Fruit fly (Drosophila melanogaster) whole organism, embryonic: ENCODE measurements around the gene CG3091.

ENCODE experiments used
- Antp ChIP-seq: fragments of 200-800 bp; sonication (Bioruptor generic); optimal IDR thresholded peaks from 3 replicates; lab custom pipeline; 2016; ENCODE audit warnings: missing biosample characterization, missing genetic modification characterization
- Awh ChIP-seq: fragments of 200-800 bp; sonication (Bioruptor generic); IDR thresholded peaks from 2 replicates; pipeline ENCODE4, ENCODE4 v1.3.6; 2022; ENCODE audit warnings: missing biosample characterization, missing genetic modification characterization
- CG10267 ChIP-seq: fragments of 200-800 bp; sonication (Bioruptor generic); optimal IDR thresholded peaks from 2 replicates; lab custom pipeline; 2018; ENCODE audit warnings: missing biosample characterization, mild to moderate bottlenecking, missing genetic modification characterization, moderate library complexity
- CG10543 ChIP-seq: fragments of 200-800 bp; sonication (Bioruptor generic); optimal IDR thresholded peaks from 3 replicates; lab custom pipeline; 2017; ENCODE audit warnings: missing biosample characterization, mild to moderate bottlenecking, missing genetic modification characterization, moderate library complexity
- CG11085 ChIP-seq: fragments of 200-800 bp; sonication (Bioruptor generic); IDR thresholded peaks from 2 replicates; pipeline ENCODE4 v1.3.6; 2022; ENCODE audit warnings: missing biosample characterization, missing genetic modification characterization
- CG11398 ChIP-seq: fragments of 200-800 bp; sonication (Bioruptor generic); optimal IDR thresholded peaks from 2 replicates; lab custom pipeline; 2016; ENCODE audit warnings: missing biosample characterization, missing genetic modification characterization
- CG11695 ChIP-seq: fragments of 200-800 bp; sonication (Bioruptor generic); IDR thresholded peaks from 3 replicates; pipeline ENCODE4 v1.3.6; 2022; ENCODE audit warnings: missing biosample characterization, missing genetic modification characterization
- CG13287 ChIP-seq: fragments of 200-800 bp; sonication (Bioruptor generic); IDR thresholded peaks from 2 replicates; pipeline ENCODE4 v1.3.6; 2022; ENCODE audit warnings: missing biosample characterization, missing genetic modification characterization; ENCODE audit not compliant: partially characterized antibody
- CG13296 ChIP-seq: fragments of 200-800 bp; sonication (Bioruptor generic); optimal IDR thresholded peaks from 3 replicates; lab custom pipeline; 2018; ENCODE audit warnings: missing biosample characterization, mild to moderate bottlenecking, missing genetic modification characterization
- CG15696 ChIP-seq: fragments of 200-800 bp; sonication (Bioruptor generic); optimal IDR thresholded peaks from 2 replicates; lab custom pipeline; 2019; ENCODE audit warnings: missing biosample characterization, mild to moderate bottlenecking, missing genetic modification characterization, moderate library complexity
- CG1603 ChIP-seq: fragments of 200-800 bp; sonication (Bioruptor generic); optimal IDR thresholded peaks from 2 replicates; lab custom pipeline; 2019; ENCODE audit warnings: missing biosample characterization, mild to moderate bottlenecking, missing genetic modification characterization, moderate library complexity
- CG17829 ChIP-seq: fragments of 200-800 bp; optimal IDR thresholded peaks from 2 replicates; lab custom pipeline; 2019; ENCODE audit warnings: missing biosample characterization, mild to moderate bottlenecking, missing genetic modification characterization, moderate library complexity
- CG18262 ChIP-seq: fragments of 200-800 bp; optimal IDR thresholded peaks from 3 replicates; lab custom pipeline; 2019; ENCODE audit warnings: missing biosample characterization, mild to moderate bottlenecking, missing genetic modification characterization, moderate library complexity
- CG18476 ChIP-seq: fragments of 200-800 bp; sonication (Bioruptor generic); optimal IDR thresholded peaks from 2 replicates; lab custom pipeline; 2016; ENCODE audit warnings: missing biosample characterization, mild to moderate bottlenecking, missing genetic modification characterization
- CG18619 ChIP-seq: fragments of 200-800 bp; sonication (Bioruptor generic); optimal IDR thresholded peaks from 3 replicates; lab custom pipeline; 2017; ENCODE audit warnings: missing biosample characterization, mild to moderate bottlenecking, missing genetic modification characterization
- CG30403 ChIP-seq: fragments of 200-800 bp; sonication (Bioruptor generic); optimal IDR thresholded peaks from 3 replicates; lab custom pipeline; 2016; ENCODE audit warnings: missing biosample characterization, missing genetic modification characterization
- CG43689 ChIP-seq: fragments of 200-800 bp; sonication (Bioruptor generic); IDR thresholded peaks from 2 replicates; pipeline ENCODE4 v1.3.6; 2022; ENCODE audit warnings: missing biosample characterization, missing genetic modification characterization
- CG4854 ChIP-seq: fragments of 200-800 bp; sonication (Bioruptor generic); optimal IDR thresholded peaks from 2 replicates; lab custom pipeline; 2016; ENCODE audit warnings: missing biosample characterization, missing genetic modification characterization, inconsistent platforms
- CG6689 ChIP-seq: fragments of 200-800 bp; sonication (Bioruptor generic); IDR thresholded peaks from 2 replicates; pipeline ENCODE4 v1.3.6; 2022; ENCODE audit warnings: missing biosample characterization, missing genetic modification characterization
- CG6813 ChIP-seq: fragments of 200-800 bp; sonication (Bioruptor generic); optimal IDR thresholded peaks from 2 replicates; lab custom pipeline; 2017; ENCODE audit warnings: missing biosample characterization, missing genetic modification characterization, mild to moderate bottlenecking, moderate library complexity, missing genetic modification reagents
- CG7372 ChIP-seq: fragments of 200-800 bp; sonication (Bioruptor generic); IDR thresholded peaks from 2 replicates; pipeline ENCODE4 v1.3.6; 2022; ENCODE audit warnings: missing biosample characterization, missing genetic modification characterization
- CG8478 ChIP-seq: fragments of >200 bp; optimal IDR thresholded peaks from 2 replicates; lab custom pipeline; 2018
- CG9609 ChIP-seq: fragments of 200-800 bp; sonication (Bioruptor generic); optimal IDR thresholded peaks from 3 replicates; lab custom pipeline; 2016; ENCODE audit warnings: missing biosample characterization, missing genetic modification characterization
- CoRest ChIP-seq: fragments of 200-800 bp; sonication (Bioruptor generic); optimal IDR thresholded peaks from 3 replicates; lab custom pipeline; 2018; ENCODE audit warnings: missing biosample characterization, mild to moderate bottlenecking, missing genetic modification characterization, moderate library complexity
- Eip74EF ChIP-seq, 2 experiments: fragments of 200-800 bp in 1 of 2; fragments of >200 bp in 1 of 2; sonication (Bioruptor generic) in 1 of 2; optimal IDR thresholded peaks; 2 replicates each; lab custom pipeline; 2017 to 2019; ENCODE audit warnings: missing biosample characterization in 2 of 2, missing genetic modification characterization in 2 of 2, mild to moderate bottlenecking in 1 of 2, moderate library complexity in 1 of 2
- Ets65A ChIP-seq: fragments of 200-800 bp; sonication (Bioruptor generic); peaks from one replicate; lab custom pipeline; 2016; ENCODE audit warnings: missing biosample characterization, missing genetic modification characterization
- HHEX ChIP-seq: fragments of 200-800 bp; sonication (Bioruptor generic); optimal IDR thresholded peaks from 3 replicates; lab custom pipeline; 2017; ENCODE audit warnings: missing biosample characterization, mild to moderate bottlenecking, missing genetic modification characterization, missing genetic modification reagents
- NFAT ChIP-seq: fragments of 200-800 bp; sonication (Bioruptor generic); IDR thresholded peaks from 2 replicates; pipeline ENCODE4 v1.3.6; 2022; ENCODE audit warnings: missing biosample characterization, missing genetic modification characterization
- Nf-YC ChIP-seq: fragments of 200-800 bp; optimal IDR thresholded peaks from 3 replicates; lab custom pipeline; 2019; ENCODE audit warnings: missing biosample characterization, mild to moderate bottlenecking, missing genetic modification characterization, moderate library complexity
- Opbp ChIP-seq: fragments of 200-800 bp; sonication (Bioruptor generic); IDR thresholded peaks from 3 replicates; pipeline ENCODE4 v1.3.6; 2022; ENCODE audit warnings: missing biosample characterization, missing genetic modification characterization; ENCODE audit not compliant: partially characterized antibody
- Ptx1 ChIP-seq: fragments of 200-800 bp; sonication (Bioruptor generic); IDR thresholded peaks from 2 replicates; pipeline ENCODE4 v1.3.6; 2022; ENCODE audit warnings: missing biosample characterization, missing genetic modification characterization
- Rx ChIP-seq: fragments of 200-800 bp; sonication (Bioruptor generic); IDR thresholded peaks from 2 replicates; pipeline ENCODE4 v1.3.6; 2022; ENCODE audit warnings: missing biosample characterization, missing genetic modification characterization
- Sin3A ChIP-seq: fragments of >200 bp; optimal IDR thresholded peaks from 2 replicates; lab custom pipeline; 2018
- Trl ChIP-seq, 3 experiments: fragments of >200 bp in 2 of 3; fragments of 200-800 bp in 1 of 3; sonication (Bioruptor generic) in 1 of 3; optimal IDR thresholded peaks; 2 replicates in 1 of 3; 3 replicates in 2 of 3; lab custom pipeline; 2016 to 2017; ENCODE audit warnings: missing biosample characterization in 1 of 3, missing genetic modification characterization in 1 of 3
- Vsx1 ChIP-seq: fragments of 200-800 bp; sonication (Bioruptor generic); optimal IDR thresholded peaks from 2 replicates; lab custom pipeline; 2017; ENCODE audit warnings: missing biosample characterization, mild to moderate bottlenecking, missing genetic modification characterization, missing genetic modification reagents
- ash1 ChIP-seq: fragments of 200-800 bp; sonication (Bioruptor generic); optimal IDR thresholded peaks from 2 replicates; lab custom pipeline; 2018; ENCODE audit warnings: missing biosample characterization, mild to moderate bottlenecking, missing genetic modification characterization
- cad ChIP-seq: fragments of >200 bp; optimal IDR thresholded peaks from 2 replicates; lab custom pipeline; 2017; ENCODE audit warnings: missing biosample characterization, missing genetic modification characterization
- ems ChIP-seq: fragments of 200-800 bp; sonication (Bioruptor generic); optimal IDR thresholded peaks from 3 replicates; lab custom pipeline; 2016; ENCODE audit warnings: missing biosample characterization, missing genetic modification characterization
- grau ChIP-seq: fragments of 200-800 bp; optimal IDR thresholded peaks from 3 replicates; lab custom pipeline; 2019; ENCODE audit warnings: missing biosample characterization, mild to moderate bottlenecking, missing genetic modification characterization, moderate library complexity
- gro ChIP-seq: fragments of 200-800 bp; sonication (Bioruptor generic); optimal IDR thresholded peaks from 2 replicates; lab custom pipeline; 2016; ENCODE audit warnings: missing biosample characterization, missing genetic modification characterization
- kay ChIP-seq: fragments of 200-800 bp; sonication (Bioruptor generic); optimal IDR thresholded peaks from 2 replicates; lab custom pipeline; 2016; ENCODE audit warnings: missing biosample characterization, missing genetic modification characterization
- lilli ChIP-seq: fragments of 200-800 bp; sonication (Bioruptor generic); optimal IDR thresholded peaks from 3 replicates; lab custom pipeline; 2016; ENCODE audit warnings: missing biosample characterization, missing genetic modification characterization
- mirr ChIP-seq: fragments of 200-800 bp; sonication (Bioruptor generic); optimal IDR thresholded peaks from 3 replicates; lab custom pipeline; 2018; ENCODE audit warnings: missing biosample characterization, mild to moderate bottlenecking, missing genetic modification characterization
- org-1 ChIP-seq: fragments of 200-800 bp; sonication (Bioruptor generic); optimal IDR thresholded peaks from 2 replicates; lab custom pipeline; 2017; ENCODE audit warnings: missing biosample characterization, missing genetic modification characterization
- pan ChIP-seq, 4 experiments: fragments of >200 bp in 3 of 4; fragments of 200-800 bp in 1 of 4; sonication (Bioruptor generic) in 1 of 4; optimal IDR thresholded peaks in 3 of 4; IDR thresholded peaks in 1 of 4; 2 replicates each; pipeline versions ENCODE4 v1.3.6 to Lab custom; 2017 to 2022; ENCODE audit warnings: missing biosample characterization in 2 of 4, missing genetic modification characterization in 2 of 4, mixed read lengths in 1 of 4
- pita ChIP-seq: fragments of 200-800 bp; sonication (Bioruptor generic); optimal IDR thresholded peaks from 2 replicates; lab custom pipeline; 2017; ENCODE audit warnings: missing biosample characterization, mild to moderate bottlenecking, missing genetic modification characterization
- psq ChIP-seq: fragments of 200-800 bp; sonication (Bioruptor generic); optimal IDR thresholded peaks from 2 replicates; lab custom pipeline; 2017; ENCODE audit warnings: missing biosample characterization, missing genetic modification characterization
- tin ChIP-seq: fragments of 200-800 bp; sonication (Bioruptor generic); optimal IDR thresholded peaks from 3 replicates; lab custom pipeline; 2016; ENCODE audit warnings: missing biosample characterization, missing genetic modification characterization
- toy ChIP-seq: fragments of 200-800 bp; sonication (Bioruptor generic); IDR thresholded peaks from 2 replicates; pipeline ENCODE4 v1.3.6; 2022; ENCODE audit warnings: missing biosample characterization, missing genetic modification characterization

CG3091 gene

DNA sequence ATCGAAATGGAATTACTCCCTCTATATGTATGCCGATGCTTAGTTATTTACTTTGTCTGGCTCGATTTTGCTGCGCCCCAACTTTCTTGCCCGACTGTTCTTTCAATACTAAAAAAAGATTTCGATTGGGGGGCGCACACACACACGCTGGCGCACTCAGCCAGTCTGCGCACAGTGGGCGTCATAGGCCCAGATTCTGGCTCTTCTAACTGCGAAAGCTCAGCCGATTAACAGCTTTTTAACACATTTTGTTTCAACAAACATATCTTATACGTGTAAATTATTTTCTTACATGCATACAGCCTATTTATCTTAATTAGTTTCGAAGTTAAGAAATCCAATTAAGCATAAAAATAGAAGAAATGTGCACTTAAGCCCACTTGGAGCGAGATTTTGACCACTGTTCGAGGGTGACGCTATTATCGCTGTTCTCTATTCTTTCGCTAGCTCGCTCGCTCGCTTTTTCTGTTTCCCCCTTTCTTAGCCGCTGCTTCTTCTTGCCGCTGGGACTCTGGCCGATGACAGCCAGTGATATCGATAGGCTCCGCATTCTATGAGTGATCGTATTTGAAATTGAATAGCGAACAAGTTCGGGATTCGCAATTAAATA lies 31.7 kb downstream of the CG3091 start, which contains the start of gene Vinc (continued):
- TF ChIP-seq pita (GFP tag; lab: Kevin White, UChicago) (no peak), kay (GFP tag; lab: Kevin White, UChicago) (peak; percentile 83), psq (peak; percentile 88), Sin3A (lab: Kevin White, UChicago) (no peak), CG30403 (GFP tag; lab: Kevin White, UChicago) (peak; percentile 84), Ptx1 (peak; percentile 90), CoRest (peak; percentile 84), mirr (GFP tag; lab: Kevin White, UChicago) (peak; percentile 91), Awh (GFP tag; lab: Robert Waterston, UW) (peak; percentile 52; the same call in 1 of the 2 replicates), CG13296 (peak; percentile 96), pan (optimal IDR thresholded peaks at IDR 0.05; lab: Kevin White, UChicago) (no peak), pan (GFP tag; optimal IDR thresholded peaks at IDR 0.05 in 1 of 2, IDR thresholded peaks at IDR 0.05 in 1 of 2) (peak in 1 of 2 experiments; percentile 75), NFAT (peak; percentile 80), CG1603 (tag; lab: Kevin White, UChicago) (no peak), Eip74EF (GFP tag; optimal IDR thresholded peaks at IDR 0.05; lab: Kevin White, UChicago) (peak in 1 of 2 experiments; percentile 89), CG11398 (peak; percentile 64), CG11695 (peak; percentile 94), CG6689 (GFP tag; lab: Robert Waterston, UW) (peak; percentile 92), lilli (GFP tag; lab: Kevin White, UChicago) (peak; percentile 81), Trl (optimal IDR thresholded peaks at IDR 0.05; lab: Kevin White, UChicago) (peak in 1 of 2 experiments; percentile 49), Trl (GFP tag; optimal IDR thresholded peaks at IDR 0.05; lab: Kevin White, UChicago) (peak; percentile 93), grau (peak; percentile 85), Ets65A (peak; percentile 97), CG9609 (GFP tag; lab: Kevin White, UChicago) (peak; percentile 50), Opbp (GFP tag; lab: Robert Waterston, UW) (peak; percentile 40; the same call in 2 of the 3 replicates), CG7372 (peak; percentile 79), Vsx1 (GFP tag; lab: Kevin White, UChicago) (no peak), Antp (GFP tag; lab: Kevin White, UChicago) (peak; percentile 91), CG4854 (GFP tag; lab: Kevin White, UChicago) (peak; percentile 73), CG18619 (GFP tag; lab: Kevin White, UChicago) (peak; percentile 83), gro (GFP tag; lab: Kevin White, UChicago) (peak; percentile 66), tin (GFP tag; lab: Kevin White, UChicago) (peak; percentile 85), CG10543 (GFP tag; lab: Kevin White, UChicago) (peak; percentile 96), CG43689 (no peak), Nf-YC (peak; percentile 86), HHEX (peak; percentile 90), CG13287 (GFP tag; lab: Robert Waterston, UW) (peak; percentile 35), CG8478 (lab: Kevin White, UChicago) (no peak), org-1 (GFP tag; lab: Kevin White, UChicago) (peak; percentile 53), CG15696 (tag; lab: Kevin White, UChicago) (peak; percentile 73), CG11085 (GFP tag; lab: Robert Waterston, UW) (peak; percentile 60; the same call in 1 of the 2 replicates), toy (GFP tag; lab: Robert Waterston, UW) (no peak; the same call in 1 of the 2 replicates), Rx (peak; percentile 73), CG18262 (tag; lab: Kevin White, UChicago) (peak; percentile 85), cad (GFP tag; lab: Kevin White, UChicago) (no peak), CG6813 (GFP tag; lab: Kevin White, UChicago) (peak; percentile 85), CG18476 (peak; percentile 78), CG10267 (tag; lab: Kevin White, UChicago) (peak; percentile 82), CG17829 (tag; lab: Kevin White, UChicago) (peak; percentile 89), ash1 (GFP tag; lab: Kevin White, UChicago) (peak; percentile 35), ems (GFP tag; lab: Kevin White, UChicago) (peak; percentile 84)
